Worm (Caenorhabditis elegans) whole organism, young adult: ENCODE results near the gene rsu-1.

Source experiments
- B0019.2 ChIP-seq: fragments of 200-800 bp; sonication (Bioruptor generic); conservative IDR thresholded peaks from 2 replicates; pipeline ENCODE4 v1.3.6; 2022; ENCODE audit warnings: missing genetic modification reagents, missing genetic modification characterization, missing compliant biosample characterization
- B0035.1 ChIP-seq: sonication (generic microtip); optimal IDR thresholded peaks from 2 replicates; lab custom pipeline; 2016; ENCODE audit warnings: missing genetic modification characterization, mild to moderate bottlenecking, missing compliant biosample characterization, missing genotype, missing genetic modification reagents
- B0261.1 ChIP-seq: sonication (generic microtip); optimal IDR thresholded peaks from 2 replicates; lab custom pipeline; 2016; ENCODE audit warnings: mild to moderate bottlenecking, missing genetic modification characterization, moderate library complexity, missing compliant biosample characterization
- C06A6.2 ChIP-seq: fragments of 200-800 bp; sonication (Bioruptor generic); conservative IDR thresholded peaks from 2 replicates; pipeline ENCODE4 v1.3.6; 2022; ENCODE audit warnings: missing genetic modification characterization, missing compliant biosample characterization
- D2030.7 ChIP-seq: fragments of 200-800 bp; sonication (Bioruptor generic); IDR thresholded peaks from 2 replicates; pipeline ENCODE4 v1.3.6; 2022; ENCODE audit warnings: missing genetic modification reagents, missing genetic modification characterization, missing compliant biosample characterization
- F23B12.7 ChIP-seq: sonication (generic microtip); optimal IDR thresholded peaks from 2 replicates; lab custom pipeline; 2017; ENCODE audit warnings: missing genetic modification characterization, mild to moderate bottlenecking, missing compliant biosample characterization, antibody characterized with exemption, moderate library complexity; ENCODE audit not compliant: insufficient read depth
- F33H1.4 ChIP-seq: fragments of 200-800 bp; sonication (Bioruptor generic); IDR thresholded peaks from 2 replicates; pipeline ENCODE4 v1.3.6; 2022; ENCODE audit warnings: missing genetic modification reagents, missing genetic modification characterization, missing compliant biosample characterization
- F49E8.2 ChIP-seq: sonication (generic microtip); optimal IDR thresholded peaks from 3 replicates; lab custom pipeline; 2017; ENCODE audit warnings: missing genetic modification characterization, mild to moderate bottlenecking, missing compliant biosample characterization, antibody characterized with exemption, moderate library complexity; ENCODE audit not compliant: insufficient read depth
- F52B5.7 ChIP-seq: sonication (generic microtip); optimal IDR thresholded peaks from 2 replicates; lab custom pipeline; 2016; ENCODE audit warnings: mild to moderate bottlenecking, missing genetic modification characterization, missing compliant biosample characterization
- F57A8.1 ChIP-seq: fragments of 200-800 bp; sonication (Bioruptor generic); optimal IDR thresholded peaks from 2 replicates; lab custom pipeline; 2018; ENCODE audit warnings: mild to moderate bottlenecking, missing genetic modification characterization, moderate library complexity, missing compliant biosample characterization
- K12H6.12 ChIP-seq: fragments of 200-800 bp; sonication (Bioruptor generic); optimal IDR thresholded peaks from 2 replicates; lab custom pipeline; 2018; ENCODE audit warnings: mild to moderate bottlenecking, missing genetic modification characterization, missing compliant biosample characterization
- T26A5.8 ChIP-seq: sonication (generic microtip); optimal IDR thresholded peaks from 2 replicates; lab custom pipeline; 2016; ENCODE audit warnings: missing genetic modification characterization, missing compliant biosample characterization
- Y56A3A.18 ChIP-seq: fragments of 200-800 bp; sonication (Bioruptor generic); IDR thresholded peaks from 2 replicates; pipeline ENCODE4 v1.3.6; 2022; ENCODE audit warnings: missing genetic modification reagents, missing genetic modification characterization, missing compliant biosample characterization
- Y79H2A.3 ChIP-seq: fragments of 200-800 bp; sonication (Bioruptor generic); conservative IDR thresholded peaks from 2 replicates; pipeline ENCODE4 v1.3.6; 2022; ENCODE audit warnings: missing genetic modification reagents, missing genetic modification characterization, missing compliant biosample characterization
- akir-1 ChIP-seq: fragments of 200-800 bp; sonication (Bioruptor generic); optimal IDR thresholded peaks from 2 replicates; lab custom pipeline; 2018; ENCODE audit warnings: mild to moderate bottlenecking, missing genetic modification characterization, moderate library complexity, missing compliant biosample characterization
- bed-2 ChIP-seq: fragments of 200-800 bp; sonication (Bioruptor generic); IDR thresholded peaks from 2 replicates; pipeline ENCODE4 v1.3.6; 2022; ENCODE audit warnings: missing genetic modification reagents, missing genetic modification characterization, missing compliant biosample characterization
- cebp-2 ChIP-seq: fragments of 200-800 bp; sonication (Bioruptor generic); IDR thresholded peaks from 2 replicates; pipeline ENCODE4 v1.3.6; 2022; ENCODE audit warnings: missing genetic modification characterization, missing compliant biosample characterization
- ceh-27 ChIP-seq: fragments of 200-800 bp; sonication (Bioruptor generic); optimal IDR thresholded peaks from 2 replicates; lab custom pipeline; 2018; ENCODE audit warnings: mild to moderate bottlenecking, missing genetic modification characterization, moderate library complexity, missing compliant biosample characterization
- die-1 ChIP-seq: sonication (generic microtip); optimal IDR thresholded peaks from 2 replicates; lab custom pipeline; 2016; ENCODE audit warnings: missing genotype, mild to moderate bottlenecking, missing genetic modification characterization, missing compliant biosample characterization
- egl-44 ChIP-seq: fragments of 200-800 bp; sonication (Bioruptor generic); IDR thresholded peaks from 2 replicates; pipeline ENCODE4 v1.3.6; 2022; ENCODE audit warnings: missing genetic modification reagents, missing genetic modification characterization, missing compliant biosample characterization
- him-1 ChIP-seq: sonication (generic microtip); optimal IDR thresholded peaks from 2 replicates; lab custom pipeline; 2016; ENCODE audit warnings: missing genotype, missing genetic modification reagents, missing genetic modification characterization, missing compliant biosample characterization
- hmg-1.2 ChIP-seq: fragments of 200-800 bp; sonication (Bioruptor generic); IDR thresholded peaks from 2 replicates; pipeline ENCODE4 v1.3.6; 2022; ENCODE audit warnings: missing genetic modification reagents, missing genetic modification characterization, missing compliant biosample characterization
- let-526 ChIP-seq: fragments of 200-800 bp; sonication (Bioruptor generic); IDR thresholded peaks from 2 replicates; pipeline ENCODE4 v1.3.6; 2022; ENCODE audit warnings: missing genetic modification reagents, missing genetic modification characterization, missing compliant biosample characterization
- let-607 ChIP-seq, 2 experiments: fragments of 200-800 bp in 1 of 2; sonication (Bioruptor generic) in 1 of 2; sonication (generic microtip) in 1 of 2; optimal IDR thresholded peaks; 2 replicates each; lab custom pipeline; 2016 to 2018; ENCODE audit warnings: mild to moderate bottlenecking in 2 of 2, missing compliant biosample characterization in 2 of 2, missing genetic modification characterization in 2 of 2, moderate library complexity in 2 of 2, missing genotype in 1 of 2
- lin-35 ChIP-seq, 3 experiments: fragments of 150-350 bp in 2 of 3; sonication (generic microtip) in 1 of 3; optimal IDR thresholded peaks; 2 replicates each; lab custom pipeline; 2014 to 2018; ENCODE audit warnings: missing biosample characterization in 3 of 3, missing genetic modification characterization in 3 of 3, missing genetic modification reagents in 3 of 3
- lin-54 ChIP-seq: fragments of 200-800 bp; sonication (Bioruptor generic); optimal IDR thresholded peaks from 2 replicates; lab custom pipeline; 2018; ENCODE audit warnings: mild to moderate bottlenecking, missing genetic modification characterization, missing compliant biosample characterization
- lir-1 ChIP-seq: fragments of 200-800 bp; sonication (Bioruptor generic); conservative IDR thresholded peaks from 2 replicates; pipeline ENCODE4 v1.3.6; 2022; ENCODE audit warnings: missing genetic modification reagents, missing genetic modification characterization, missing compliant biosample characterization
- madf-10 ChIP-seq: sonication (generic microtip); optimal IDR thresholded peaks from 2 replicates; lab custom pipeline; 2016; ENCODE audit warnings: mild to moderate bottlenecking, missing genetic modification characterization, missing compliant biosample characterization
- madf-6 ChIP-seq: fragments of 200-800 bp; sonication (Bioruptor generic); IDR thresholded peaks from 2 replicates; pipeline ENCODE4 v1.3.6; 2022; ENCODE audit warnings: missing genetic modification reagents, missing genetic modification characterization, missing compliant biosample characterization
- mcd-1 ChIP-seq: fragments of 200-800 bp; sonication (Bioruptor generic); IDR thresholded peaks from 2 replicates; pipeline ENCODE4 v1.3.6; 2022; ENCODE audit warnings: missing genetic modification reagents, missing genetic modification characterization, missing compliant biosample characterization
- nfya-1 ChIP-seq: sonication (generic microtip); optimal IDR thresholded peaks from 2 replicates; lab custom pipeline; 2017; ENCODE audit warnings: antibody characterized with exemption, missing compliant biosample characterization, missing genetic modification characterization, borderline replicate concordance; ENCODE audit not compliant: insufficient read depth
- nhr-27 ChIP-seq: fragments of 200-800 bp; sonication (Bioruptor generic); optimal IDR thresholded peaks from 2 replicates; lab custom pipeline; 2018; ENCODE audit warnings: mild to moderate bottlenecking, missing genetic modification characterization, moderate library complexity, missing compliant biosample characterization
- pbrm-1 ChIP-seq: fragments of 200-800 bp; sonication (Bioruptor generic); IDR thresholded peaks from 2 replicates; pipeline ENCODE4 v1.3.6; 2022; ENCODE audit warnings: missing genetic modification reagents, missing genetic modification characterization, missing compliant biosample characterization
- pha-4 ChIP-seq: fragments of 150-350 bp; sonication (generic microtip); optimal IDR thresholded peaks from 2 replicates; lab custom pipeline; 2014; ENCODE audit warnings: missing biosample characterization, missing genetic modification reagents, missing genetic modification characterization
- rpc-1 ChIP-seq, 2 experiments: fragments of 150-350 bp in 1 of 2; sonication (generic microtip) in 1 of 2; optimal IDR thresholded peaks; 2 replicates each; lab custom pipeline; 2014 to 2018; ENCODE audit warnings: missing biosample characterization in 1 of 2, missing genetic modification characterization in 1 of 2, missing genetic modification reagents in 1 of 2, missing genotype in 1 of 2
- sea-2 ChIP-seq: fragments of 200-800 bp; sonication (Bioruptor generic); IDR thresholded peaks from 2 replicates; pipeline ENCODE4 v1.3.6; 2022; ENCODE audit warnings: missing genetic modification characterization, missing compliant biosample characterization
- snpc-4 ChIP-seq, 5 experiments: fragments of 150-350 bp in 1 of 5; sonication (generic microtip) in 4 of 5; optimal IDR thresholded peaks; 2 replicates each; lab custom pipeline; 2014 to 2018; ENCODE audit warnings: missing genetic modification characterization in 5 of 5, missing biosample characterization in 3 of 5, antibody characterized with exemption in 2 of 5, mild to moderate bottlenecking in 2 of 5, missing compliant biosample characterization in 2 of 5, missing genotype in 2 of 5, moderate library complexity in 2 of 5, missing genetic modification reagents in 1 of 5
- tlf-1 ChIP-seq: fragments of 200-800 bp; sonication (Bioruptor generic); optimal IDR thresholded peaks from 2 replicates; lab custom pipeline; 2018; ENCODE audit warnings: mild to moderate bottlenecking, missing genetic modification characterization, missing compliant biosample characterization
- xnd-1 ChIP-seq: sonication (generic microtip); optimal IDR thresholded peaks from 2 replicates; lab custom pipeline; 2016; ENCODE audit warnings: missing genotype, missing genetic modification reagents, missing genetic modification characterization, missing compliant biosample characterization
- zim-3 ChIP-seq: sonication (generic microtip); optimal IDR thresholded peaks from 2 replicates; lab custom pipeline; 2017; ENCODE audit warnings: mild to moderate bottlenecking, missing genetic modification characterization, moderate library complexity, missing compliant biosample characterization
- ztf-18 ChIP-seq: sonication (generic microtip); optimal IDR thresholded peaks from 2 replicates; lab custom pipeline; 2016; ENCODE audit warnings: missing genotype, mild to moderate bottlenecking, missing genetic modification characterization, missing compliant biosample characterization
- ztf-22 ChIP-seq: fragments of 200-800 bp; sonication (Bioruptor generic); optimal IDR thresholded peaks from 2 replicates; lab custom pipeline; 2018; ENCODE audit warnings: mild to moderate bottlenecking, missing genetic modification characterization, moderate library complexity, missing compliant biosample characterization
- ztf-26 ChIP-seq: sonication (generic microtip); optimal IDR thresholded peaks from 2 replicates; lab custom pipeline; 2017; ENCODE audit warnings: missing genetic modification characterization, missing compliant biosample characterization

The rsu-1 gene

ce11 chrIII:3499850-3500249 is 28.0 kb downstream of the rsu-1 start (continued):
- TF ChIP-seq madf-6 (GFP tag; lab: Robert Waterston, UW) (peak; percentile 41), B0019.2 (GFP tag; lab: Robert Waterston, UW) (no peak), lir-1 (GFP tag; lab: Robert Waterston, UW) (no peak), akir-1 (GFP tag; lab: Kevin White, UChicago) (no peak), B0261.1 (tag; lab: Kevin White, UChicago) (no peak), nhr-27 (no peak), ceh-27 (GFP tag; lab: Kevin White, UChicago) (peak; percentile 39), Y79H2A.3 (GFP tag; lab: Robert Waterston, UW) (no peak), xnd-1 (tag; lab: Kevin White, UChicago) (no peak), F52B5.7 (tag; lab: Kevin White, UChicago) (no peak), ztf-18 (tag; lab: Kevin White, UChicago) (peak; percentile 18), F57A8.1 (no peak), T26A5.8 (tag; lab: Kevin White, UChicago) (no peak), pbrm-1 (GFP tag; lab: Robert Waterston, UW) (peak; percentile 22; the same call in 1 of the 2 replicates), rpc-1 (optimal IDR thresholded peaks at IDR 0.05; lab: Kevin White, UChicago) (no peak), rpc-1 (tag; optimal IDR thresholded peaks at IDR 0.05; lab: Kevin White, UChicago) (no peak), let-526 (GFP tag; lab: Robert Waterston, UW) (peak; percentile 72; the same call in 1 of the 2 replicates), mcd-1 (GFP tag; lab: Robert Waterston, UW) (peak; percentile 65), lin-35 (GFP tag; optimal IDR thresholded peaks at IDR 0.05; lab: Kevin White, UChicago) (no peak), F23B12.7 (tag; lab: Kevin White, UChicago) (no peak), F49E8.2 (tag; lab: Kevin White, UChicago) (no peak), cebp-2 (no peak), lin-54 (GFP tag; lab: Kevin White, UChicago) (peak; percentile 11), madf-10 (tag; lab: Kevin White, UChicago) (no peak), egl-44 (GFP tag; lab: Robert Waterston, UW) (no peak), nfya-1 (tag; lab: Kevin White, UChicago) (no peak), pha-4 (no peak), hmg-1.2 (no peak), die-1 (tag; lab: Kevin White, UChicago) (no peak), D2030.7 (GFP tag; lab: Robert Waterston, UW) (0 out of 2 replicates have a peak, but pooled peaks have one; percentile 20), let-607 (tag; optimal IDR thresholded peaks at IDR 0.05; lab: Kevin White, UChicago) (no peak), zim-3 (tag; lab: Kevin White, UChicago) (no peak), sea-2 (no peak), K12H6.12 (tag; lab: Kevin White, UChicago) (no peak), Y56A3A.18 (GFP tag; lab: Robert Waterston, UW) (no peak), him-1 (tag; lab: Kevin White, UChicago) (no peak), tlf-1 (GFP tag; lab: Kevin White, UChicago) (no peak), F33H1.4 (0 out of 2 replicates have a peak, but pooled peaks have one; percentile 28), C06A6.2 (GFP tag; lab: Robert Waterston, UW) (no peak), ztf-22 (no peak), snpc-4 (GFP tag; optimal IDR thresholded peaks at IDR 0.05; lab: Kevin White, UChicago) (no peak), snpc-4 (tag; optimal IDR thresholded peaks at IDR 0.05; lab: Kevin White, UChicago) (no peak), B0035.1 (tag; lab: Kevin White, UChicago) (no peak), bed-2 (GFP tag; lab: Robert Waterston, UW) (0 out of 2 replicates have a peak, but pooled peaks have one; percentile 35), ztf-26 (tag; lab: Kevin White, UChicago) (no peak)
